Worm (Caenorhabditis elegans) whole organism, dauer: ENCODE results near the gene F46F5.11.
"Not testable (repeated sequence)": the region's sequence is repeated elsewhere in the genome, so short reads cannot be mapped to it uniquely, and the experiment has no call there.

Experiments
- unc-62 ChIP-seq: sonication (generic microtip); optimal IDR thresholded peaks from 2 replicates; lab custom pipeline; 2017; ENCODE audit warnings: missing biosample characterization, missing genetic modification reagents, missing genetic modification characterization

Gene F46F5.11

ce11 chrII:799700-800099 lies 8.9 kb upstream of the F46F5.11 start, which contains the start of gene F46F5.14:
Gene F46F5.14 (plus strand): TSS chrII:800000.
- no peak for TF ChIP-seq unc-62 (GFP tag; lab: Kevin White, UChicago)

- no peak for TF ChIP-seq unc-62 (GFP tag; lab: Kevin White, UChicago)
These were observed 5.5 kb upstream of the F46F5.11 start, which contains the start of gene F46F5.13 for ce11 chrII:803009-803408. Gene F46F5.13 (plus strand): TSS chrII:803309.

ce11 chrII:812917-813316 lies 4.4 kb downstream of the F46F5.11 start, which contains the start of gene F46F5.5:
Gene F46F5.5 (minus strand): TSS chrII:813017.
- TF ChIP-seq unc-62 (GFP tag; lab: Kevin White, UChicago): no peak

- TF ChIP-seq unc-62 (GFP tag; lab: Kevin White, UChicago): no peak
These were observed 6.2 kb downstream of the F46F5.11 start, which contains the start of gene msrp-3 for ce11 chrII:814737-815136. Gene msrp-3 (minus strand): TSS chrII:814837.

ce11 chrII:820519-820918 lies 12.0 kb downstream of the F46F5.11 start, which contains the start of gene F46F5.7:
Gene F46F5.7 (minus strand): TSS chrII:820619.
- TF ChIP-seq unc-62 (GFP tag; lab: Kevin White, UChicago): no peak

ce11 chrII:821514-821913 lies 13.0 kb downstream of the F46F5.11 start, which contains the start of gene F46F5.8:
Gene F46F5.8 (minus strand): TSS chrII:821614.
- no peak for TF ChIP-seq unc-62 (GFP tag; lab: Kevin White, UChicago)

- TF ChIP-seq unc-62 (GFP tag; lab: Kevin White, UChicago): not testable (repeated sequence)
These were observed 14.2 kb downstream of the F46F5.11 start, which contains the start of gene msrp-4 for ce11 chrII:822730-823129. Gene msrp-4 (minus strand): TSS chrII:822830.

ce11 chrII:823529-823928 lies 15.0 kb downstream of the F46F5.11 start, which contains the start of gene F46F5.10:
Gene F46F5.10 (plus strand): TSS chrII:823829.
- TF ChIP-seq unc-62 (GFP tag; lab: Kevin White, UChicago): no peak

ce11 chrII:825521-825920 lies 17.0 kb downstream of the F46F5.11 start, which contains the start of gene F28A10.1:
Gene F28A10.1 (plus strand): TSS chrII:825821.
- TF ChIP-seq unc-62 (GFP tag; lab: Kevin White, UChicago): no peak

- TF ChIP-seq unc-62 (GFP tag; lab: Kevin White, UChicago): no peak
These were observed 29.9 kb downstream of the F46F5.11 start, which contains the start of gene F28A10.8 for ce11 chrII:838414-838813. Gene F28A10.8 (minus strand): TSS chrII:838514.

ce11 chrII:840131-840530 lies 31.6 kb downstream of the F46F5.11 start, which contains the start of gene clc-33:
Gene clc-33 (plus strand): TSS chrII:840431.
- TF ChIP-seq unc-62 (GFP tag; lab: Kevin White, UChicago): no peak

- TF ChIP-seq unc-62 (GFP tag; lab: Kevin White, UChicago): no peak
These were observed 35.4 kb downstream of the F46F5.11 start, which contains the start of gene F28A10.4 for ce11 chrII:843971-844370. Gene F28A10.4 (plus strand): TSS chrII:844271.

- no peak for TF ChIP-seq unc-62 (GFP tag; lab: Kevin White, UChicago)
These were observed 37.1 kb downstream of the F46F5.11 start, which contains the start of gene F28A10.7 for ce11 chrII:845618-846017. Gene F28A10.7 (minus strand): TSS chrII:845718.

- no peak for TF ChIP-seq unc-62 (GFP tag; lab: Kevin White, UChicago)
These were observed 40.0 kb downstream of the F46F5.11 start, which contains the start of the genes acdh-9 and F28A10.13 for ce11 chrII:848519-848918. Gene acdh-9 (minus strand): TSS chrII:848603. Gene F28A10.13 (plus strand): TSS chrII:848812.

ce11 chrII:850567-850966 lies 42.0 kb downstream of the F46F5.11 start, which contains the start of gene F28A10.5:
Gene F28A10.5 (minus strand): TSS chrII:850667.
- TF ChIP-seq unc-62 (GFP tag; lab: Kevin White, UChicago): not testable (repeated sequence)

- TF ChIP-seq unc-62 (GFP tag; lab: Kevin White, UChicago): no peak
These were observed 53.0 kb downstream of the F46F5.11 start, which contains the start of gene Y46B2A.4 for ce11 chrII:861564-861963. Gene Y46B2A.4 (plus strand): TSS chrII:861864.
